Worm (Caenorhabditis elegans): ENCODE results near the gene hsp-60.
A peak's percentile ranks its signal among the peaks of the same experiment; 100 is the strongest.

The hsp-60 gene

ce11 chrIII:1607659-1608058 lies 11.9 kb upstream of the hsp-60 start:
- TF ChIP-seq ceh-28 (tag; optimal IDR thresholded peaks at IDR 0.05) (peak; percentile 74), hmg-11 (tag; optimal IDR thresholded peaks at IDR 0.05) (no peak)

- TF ChIP-seq nhr-76 (tag; optimal IDR thresholded peaks at IDR 0.05): no peak
- TF ChIP-seq eor-1 (tag; optimal IDR thresholded peaks at IDR 0.05): no peak
- TF ChIP-seq ceh-28 (tag; optimal IDR thresholded peaks at IDR 0.05): peak; percentile 60
Measured at ce11 chrIII:1610938-1611337, 8.6 kb upstream of the hsp-60 start.

- TF ChIP-seq nhr-76 (tag; optimal IDR thresholded peaks at IDR 0.05) (no peak), mdl-1 (tag; optimal IDR thresholded peaks at IDR 0.05) (no peak), egl-27 (tag; optimal IDR thresholded peaks at IDR 0.05) (no peak), aly-2 (tag; optimal IDR thresholded peaks at IDR 0.05) (no peak), ceh-28 (tag; optimal IDR thresholded peaks at IDR 0.05) (peak; percentile 94)
Measured at ce11 chrIII:1612974-1613568, 6.5 kb upstream of the hsp-60 start.

ce11 chrIII:1613933-1614332 lies 5.6 kb upstream of the hsp-60 start, which contains the start of gene Y22D7AL.9:
Y22D7AL.9 (minus strand) TSS chrIII:1614033.
- no peak for TF ChIP-seq hmg-11 (tag; optimal IDR thresholded peaks at IDR 0.05)
- no peak for TF ChIP-seq pha-4 (tag; optimal IDR thresholded peaks at IDR 0.05)
- no peak for TF ChIP-seq pqm-1 (tag; optimal IDR thresholded peaks at IDR 0.05)
- no peak for TF ChIP-seq elt-1 (tag; optimal IDR thresholded peaks at IDR 0.05)
- TF ChIP-seq ceh-28 (tag; optimal IDR thresholded peaks at IDR 0.05): no peak
- no peak for TF ChIP-seq snpc-4 (tag; optimal IDR thresholded peaks at IDR 0.05)
- TF ChIP-seq sea-2 (GFP tag; optimal IDR thresholded peaks at IDR 0.05): no peak
- TF ChIP-seq lsy-12 (tag; optimal IDR thresholded peaks at IDR 0.05): no peak
- TF ChIP-seq nhr-23 (tag; optimal IDR thresholded peaks at IDR 0.05): no peak
- TF ChIP-seq unc-62 (GFP tag; optimal IDR thresholded peaks at IDR 0.05): no peak

- TF ChIP-seq nhr-23 (tag; optimal IDR thresholded peaks at IDR 0.05) (peak; percentile 1), aly-2 (tag; optimal IDR thresholded peaks at IDR 0.05) (no peak), nhr-25 (tag; optimal IDR thresholded peaks at IDR 0.05) (peak; percentile 1), pha-4 (tag; optimal IDR thresholded peaks at IDR 0.05) (no peak)
Measured at ce11 chrIII:1614412-1614811, 5.1 kb upstream of the hsp-60 start.

ce11 chrIII:1616245-1617026 lies 3.1 kb upstream of the hsp-60 start:
- TF ChIP-seq lin-39 (tag; optimal IDR thresholded peaks at IDR 0.05) (no peak), pha-4 (tag; optimal IDR thresholded peaks at IDR 0.05) (peak; percentile 7), nhr-43 (tag; optimal IDR thresholded peaks at IDR 0.05; ENCODE audit: poor library complexity, severe bottlenecking) (peak; percentile 55), ama-1 (optimal IDR thresholded peaks at IDR 0.05) (peak; percentile 94), unc-39 (tag; optimal IDR thresholded peaks at IDR 0.05) (no peak), nhr-28 (tag; optimal IDR thresholded peaks at IDR 0.05) (no peak), egl-5 (tag; optimal IDR thresholded peaks at IDR 0.05) (no peak), R02D3.7 (tag; optimal IDR thresholded peaks at IDR 0.05) (no peak), eor-1 (tag; optimal IDR thresholded peaks at IDR 0.05) (no peak), hmg-11 (tag; optimal IDR thresholded peaks at IDR 0.05) (no peak), lsy-12 (tag; optimal IDR thresholded peaks at IDR 0.05) (peak; percentile 42), elt-2 (tag; optimal IDR thresholded peaks at IDR 0.05) (peak; percentile 46), ceh-28 (tag; optimal IDR thresholded peaks at IDR 0.05) (peak; percentile 4), nhr-237 (tag; optimal IDR thresholded peaks at IDR 0.05) (no peak), ztf-4 (tag; optimal IDR thresholded peaks at IDR 0.05) (peak; percentile 59), lin-15B (tag; optimal IDR thresholded peaks at IDR 0.05) (peak; percentile 68), nfya-1 (tag; optimal IDR thresholded peaks at IDR 0.05; ENCODE audit: insufficient read depth) (peak; percentile 38), nhr-25 (tag; optimal IDR thresholded peaks at IDR 0.05) (peak; percentile 48), jun-1 (tag; optimal IDR thresholded peaks at IDR 0.05) (no peak), fkh-2 (tag; optimal IDR thresholded peaks at IDR 0.05) (no peak), elt-1 (tag; optimal IDR thresholded peaks at IDR 0.05) (no peak), fkh-10 (GFP tag; optimal IDR thresholded peaks at IDR 0.05) (no peak), nhr-23 (tag; optimal IDR thresholded peaks at IDR 0.05) (no peak)

All from whole organism, L3 larva.